Worm (Caenorhabditis elegans) whole organism, mixed stage, embryonic: ENCODE measurements around the gene pas-2.

ENCODE experiments used
- bed-3 ChIP-seq: fragments of 200-800 bp; sonication (Bioruptor generic); optimal IDR thresholded peaks from 3 replicates; lab custom pipeline; 2018; ENCODE audit warnings: mild to moderate bottlenecking, missing genetic modification characterization, moderate library complexity, missing compliant biosample characterization
- blmp-1 ChIP-seq: fragments of 150-350 bp; optimal IDR thresholded peaks from 2 replicates; lab custom pipeline; 2014; ENCODE audit warnings: missing biosample characterization, missing genetic modification characterization
- ceh-43 ChIP-seq: fragments of 200-800 bp; sonication (Bioruptor generic); optimal IDR thresholded peaks from 2 replicates; lab custom pipeline; 2018; ENCODE audit warnings: mild to moderate bottlenecking, missing genetic modification characterization, moderate library complexity, missing compliant biosample characterization
- ceh-83 ChIP-seq: fragments of 200-800 bp; sonication (Bioruptor generic); optimal IDR thresholded peaks from 2 replicates; lab custom pipeline; 2018; ENCODE audit warnings: mild to moderate bottlenecking, missing genetic modification characterization, missing compliant biosample characterization
- ces-1 ChIP-seq: fragments of 150-350 bp; optimal IDR thresholded peaks from 2 replicates; lab custom pipeline; 2014; ENCODE audit warnings: missing biosample characterization, missing genetic modification reagents, missing genetic modification characterization
- elt-1 ChIP-seq: sonication (generic microtip); optimal IDR thresholded peaks from 2 replicates; lab custom pipeline; 2017; ENCODE audit warnings: missing genetic modification characterization, mild to moderate bottlenecking, missing compliant biosample characterization, antibody characterized with exemption, moderate library complexity, borderline replicate concordance; ENCODE audit not compliant: insufficient read depth
- elt-3 ChIP-seq: fragments of 150-350 bp; optimal IDR thresholded peaks from 2 replicates; lab custom pipeline; 2014; ENCODE audit warnings: missing biosample characterization, missing genetic modification characterization
- ham-2 ChIP-seq: fragments of 200-800 bp; sonication (Bioruptor generic); optimal IDR thresholded peaks from 2 replicates; lab custom pipeline; 2018; ENCODE audit warnings: mild to moderate bottlenecking, missing genetic modification characterization, missing compliant biosample characterization
- hlh-1 ChIP-seq: fragments of 150-350 bp; optimal IDR thresholded peaks from 2 replicates; lab custom pipeline; 2014; ENCODE audit warnings: missing biosample characterization, missing genetic modification reagents, missing genetic modification characterization
- lin-13 ChIP-seq: fragments of 150-350 bp; optimal IDR thresholded peaks from 2 replicates; lab custom pipeline; 2014; ENCODE audit warnings: missing biosample characterization, missing genetic modification characterization
- lsy-2 ChIP-seq: fragments of 150-350 bp; optimal IDR thresholded peaks from 2 replicates; lab custom pipeline; 2014; ENCODE audit warnings: missing biosample characterization, missing genetic modification characterization
- mab-5 ChIP-seq: fragments of 150-350 bp; optimal IDR thresholded peaks from 2 replicates; lab custom pipeline; 2014; ENCODE audit warnings: missing biosample characterization, missing genetic modification characterization
- mep-1 ChIP-seq: fragments of 150-350 bp; optimal IDR thresholded peaks from 2 replicates; lab custom pipeline; 2017; ENCODE audit warnings: missing biosample characterization, missing genetic modification reagents, missing genetic modification characterization, inconsistent platforms
- mls-2 ChIP-seq: sonication (generic microtip); optimal IDR thresholded peaks from 2 replicates; lab custom pipeline; 2016; ENCODE audit warnings: mild to moderate bottlenecking, missing genetic modification characterization, moderate library complexity, missing compliant biosample characterization
- nhr-12 ChIP-seq: fragments of 150-350 bp; optimal IDR thresholded peaks from 2 replicates; lab custom pipeline; 2014; ENCODE audit warnings: missing biosample characterization, missing genetic modification characterization
- nhr-2 ChIP-seq: fragments of 150-350 bp; optimal IDR thresholded peaks from 2 replicates; lab custom pipeline; 2014; ENCODE audit warnings: missing biosample characterization, missing genetic modification characterization
- nhr-237 ChIP-seq: fragments of 150-350 bp; optimal IDR thresholded peaks from 2 replicates; lab custom pipeline; 2014; ENCODE audit warnings: missing biosample characterization, missing genetic modification characterization
- nhr-28 ChIP-seq: fragments of 150-350 bp; optimal IDR thresholded peaks from 2 replicates; lab custom pipeline; 2014; ENCODE audit warnings: missing biosample characterization, missing genetic modification characterization
- pha-4 ChIP-seq: fragments of 150-350 bp; optimal IDR thresholded peaks from 2 replicates; lab custom pipeline; 2018; ENCODE audit warnings: missing biosample characterization, missing genetic modification reagents, missing genetic modification characterization
- sptf-1 ChIP-seq: sonication (generic microtip); optimal IDR thresholded peaks from 2 replicates; lab custom pipeline; 2017; ENCODE audit warnings: mild to moderate bottlenecking, missing genetic modification characterization, moderate library complexity, missing compliant biosample characterization
- tbx-8 ChIP-seq: fragments of 200-800 bp; sonication (Bioruptor generic); optimal IDR thresholded peaks from 2 replicates; lab custom pipeline; 2018; ENCODE audit warnings: mild to moderate bottlenecking, missing genetic modification characterization, moderate library complexity, missing compliant biosample characterization
- unc-120 ChIP-seq: sonication (generic microtip); optimal IDR thresholded peaks from 2 replicates; lab custom pipeline; 2017; ENCODE audit warnings: missing genetic modification characterization, missing compliant biosample characterization; ENCODE audit not compliant: poor library complexity, severe bottlenecking
- unc-39 ChIP-seq: fragments of 150-350 bp; optimal IDR thresholded peaks from 2 replicates; lab custom pipeline; 2014; ENCODE audit warnings: missing biosample characterization, missing genetic modification characterization
- unc-62 ChIP-seq: fragments of 150-350 bp; optimal IDR thresholded peaks from 2 replicates; lab custom pipeline; 2014; ENCODE audit warnings: missing biosample characterization, missing genetic modification reagents, missing genetic modification characterization
- zip-8 ChIP-seq: fragments of 150-350 bp; optimal IDR thresholded peaks from 2 replicates; lab custom pipeline; 2014; ENCODE audit warnings: missing biosample characterization, missing genetic modification characterization
- ztf-11 ChIP-seq: fragments of 150-350 bp; optimal IDR thresholded peaks from 2 replicates; lab custom pipeline; 2014; ENCODE audit warnings: missing biosample characterization, missing genetic modification characterization

The pas-2 gene

ce11 chrV:10729456-10729904 is 40.7 kb upstream of the pas-2 start:
- TF ChIP-seq mep-1 (tag; lab: Kevin White, UChicago) (no peak), unc-62 (GFP tag; lab: Kevin White, UChicago) (no peak), unc-120 (tag; lab: Kevin White, UChicago) (no peak), ham-2 (GFP tag; lab: Kevin White, UChicago) (no peak), sptf-1 (no peak), mab-5 (tag; lab: Kevin White, UChicago) (no peak), lsy-2 (no peak), blmp-1 (tag; lab: Kevin White, UChicago) (no peak), pha-4 (tag; lab: Kevin White, UChicago) (no peak), elt-3 (tag; lab: Kevin White, UChicago) (no peak)

- no peak for TF ChIP-seq nhr-12
- no peak for TF ChIP-seq mls-2 (tag; lab: Kevin White, UChicago)
- TF ChIP-seq tbx-8 (GFP tag; lab: Kevin White, UChicago) = no peak
- no peak for TF ChIP-seq pha-4 (tag; lab: Kevin White, UChicago)
- no peak for TF ChIP-seq zip-8 (tag; lab: Kevin White, UChicago)
- no peak for TF ChIP-seq lsy-2
- TF ChIP-seq nhr-2 (tag; lab: Kevin White, UChicago) = no peak
- no peak for TF ChIP-seq mep-1 (tag; lab: Kevin White, UChicago)
- TF ChIP-seq ztf-11 (tag; lab: Kevin White, UChicago) = no peak
- no peak for TF ChIP-seq bed-3 (GFP tag; lab: Kevin White, UChicago)
- TF ChIP-seq nhr-28 (tag; lab: Kevin White, UChicago) = no peak
- TF ChIP-seq hlh-1 = peak; percentile 41
- no peak for TF ChIP-seq blmp-1 (tag; lab: Kevin White, UChicago)
- TF ChIP-seq ces-1 (GFP tag; lab: Kevin White, UChicago) = no peak
- TF ChIP-seq unc-62 (GFP tag; lab: Kevin White, UChicago) = peak; percentile 21
- TF ChIP-seq unc-120 (tag; lab: Kevin White, UChicago) = no peak
- TF ChIP-seq sptf-1 = no peak
These were observed 39.2 kb upstream of the pas-2 start for ce11 chrV:10730824-10731416.

- TF ChIP-seq ceh-83 (GFP tag; lab: Kevin White, UChicago) (no peak), elt-1 (tag; lab: Kevin White, UChicago) (no peak), unc-120 (tag; lab: Kevin White, UChicago) (no peak), lin-13 (tag; lab: Kevin White, UChicago) (no peak), nhr-12 (no peak), ztf-11 (tag; lab: Kevin White, UChicago) (no peak), mep-1 (tag; lab: Kevin White, UChicago) (no peak), unc-39 (no peak), nhr-237 (tag; lab: Kevin White, UChicago) (no peak), bed-3 (GFP tag; lab: Kevin White, UChicago) (no peak), tbx-8 (GFP tag; lab: Kevin White, UChicago) (no peak), blmp-1 (tag; lab: Kevin White, UChicago) (no peak)
These were observed 38.1 kb upstream of the pas-2 start, which contains the start of gene T28B11.1 for ce11 chrV:10731989-10732472. TSS of gene T28B11.1 (minus strand) at chrV:10732422.

- peak; percentile 23 for TF ChIP-seq lin-13 (tag; lab: Kevin White, UChicago)
- no peak for TF ChIP-seq ceh-43
These were observed 33.4 kb upstream of the pas-2 start, which contains the start of the genes mre-11 and wdr-5.3 for ce11 chrV:10736756-10737155. TSS of gene mre-11 (minus strand) at chrV:10736868. TSS of gene wdr-5.3 (plus strand) at chrV:10737116.

- TF ChIP-seq mab-5 (tag; lab: Kevin White, UChicago) = no peak
- TF ChIP-seq sptf-1 = no peak
- TF ChIP-seq lin-13 (tag; lab: Kevin White, UChicago) = no peak
These were observed 28.8 kb upstream of the pas-2 start, which contains the start of gene ZC302.3 for ce11 chrV:10741357-10741756. TSS of gene ZC302.3 (minus strand) at chrV:10741457.

- TF ChIP-seq nhr-28 (tag; lab: Kevin White, UChicago) = no peak
These were observed 26.5 kb upstream of the pas-2 start, which contains the start of gene srj-22 for ce11 chrV:10743649-10744048. TSS of gene srj-22 (minus strand) at chrV:10743749.
